Fruit fly (Drosophila melanogaster) whole organism, adult: ENCODE measurements around the gene CG3793.
A peak's percentile ranks its signal among the peaks of the same experiment; 100 is the strongest.

Source experiments
- CG11617 ChIP-seq: fragments of 200-800 bp; sonication (Bioruptor generic); optimal IDR thresholded peaks from 2 replicates; lab custom pipeline; 2017; ENCODE audit warnings: mild to moderate bottlenecking, missing biosample characterization, missing genetic modification reagents, missing genetic modification characterization
- CG12768 ChIP-seq: fragments of 200-800 bp; sonication (Bioruptor generic); optimal IDR thresholded peaks from 2 replicates; lab custom pipeline; 2017; ENCODE audit warnings: missing biosample characterization, missing genetic modification characterization, mild to moderate bottlenecking, moderate library complexity, missing genetic modification reagents
- CG14711 ChIP-seq: fragments of 200-800 bp; sonication (Bioruptor generic); optimal IDR thresholded peaks from 2 replicates; lab custom pipeline; 2018; ENCODE audit warnings: missing biosample characterization, mild to moderate bottlenecking, missing genetic modification characterization, moderate library complexity
- CG1620 ChIP-seq: fragments of 200-800 bp; sonication (Bioruptor generic); optimal IDR thresholded peaks from 2 replicates; lab custom pipeline; 2016; ENCODE audit warnings: missing biosample characterization, missing genetic modification characterization
- CG33017 ChIP-seq: fragments of 200-800 bp; sonication (Bioruptor generic); optimal IDR thresholded peaks from 2 replicates; lab custom pipeline; 2018; ENCODE audit warnings: missing biosample characterization, mild to moderate bottlenecking, missing genetic modification characterization, moderate library complexity
- CG5204 ChIP-seq: fragments of 200-800 bp; sonication (Bioruptor generic); optimal IDR thresholded peaks from 2 replicates; lab custom pipeline; 2016; ENCODE audit warnings: missing biosample characterization, missing genetic modification characterization
- CG7045 ChIP-seq: fragments of 200-800 bp; sonication (Bioruptor generic); optimal IDR thresholded peaks from 2 replicates; lab custom pipeline; 2017; ENCODE audit warnings: missing biosample characterization, mild to moderate bottlenecking, missing genetic modification characterization
- CG7101 ChIP-seq: fragments of 200-800 bp; sonication (Bioruptor generic); optimal IDR thresholded peaks from 2 replicates; lab custom pipeline; 2018; ENCODE audit warnings: missing biosample characterization, mild to moderate bottlenecking, missing genetic modification characterization, moderate library complexity
- Clk ChIP-seq: fragments of 200-800 bp; sonication (Bioruptor generic); optimal IDR thresholded peaks from 2 replicates; lab custom pipeline; 2017; ENCODE audit warnings: missing biosample characterization, missing genetic modification characterization
- Crg-1 ChIP-seq: fragments of 200-800 bp; sonication (Bioruptor generic); optimal IDR thresholded peaks from 2 replicates; lab custom pipeline; 2016; ENCODE audit warnings: missing biosample characterization, missing genetic modification characterization
- Hr96 ChIP-seq: fragments of 200-800 bp; sonication (Bioruptor generic); optimal IDR thresholded peaks from 2 replicates; lab custom pipeline; 2016; ENCODE audit warnings: missing biosample characterization, missing genetic modification characterization
- Mnt ChIP-seq: fragments of 200-800 bp; sonication (Bioruptor generic); optimal IDR thresholded peaks from 2 replicates; lab custom pipeline; 2016; ENCODE audit warnings: missing biosample characterization, mild to moderate bottlenecking, missing genetic modification characterization
- bab1 ChIP-seq: fragments of 200-800 bp; sonication (Bioruptor generic); optimal IDR thresholded peaks from 3 replicates; lab custom pipeline; 2019; ENCODE audit warnings: missing biosample characterization, mild to moderate bottlenecking, missing genetic modification characterization, moderate library complexity
- cic ChIP-seq: fragments of 200-800 bp; sonication (Bioruptor generic); optimal IDR thresholded peaks from 2 replicates; lab custom pipeline; 2017; ENCODE audit warnings: missing biosample characterization, mild to moderate bottlenecking, missing genetic modification characterization, moderate library complexity
- cnc ChIP-seq, 2 experiments: fragments of >200 bp; optimal IDR thresholded peaks; 2 replicates each; lab custom pipeline; 2017
- kay ChIP-seq: fragments of 200-800 bp; sonication (Bioruptor generic); peaks from one replicate; lab custom pipeline; 2016; ENCODE audit warnings: missing biosample characterization, missing genetic modification characterization, borderline replicate concordance
- ovo ChIP-seq: fragments of 200-800 bp; sonication (Bioruptor generic); optimal IDR thresholded peaks from 2 replicates; lab custom pipeline; 2016; ENCODE audit warnings: missing biosample characterization, missing genetic modification characterization
- pad ChIP-seq: fragments of 200-800 bp; sonication (Bioruptor generic); optimal IDR thresholded peaks from 3 replicates; lab custom pipeline; 2017; ENCODE audit warnings: missing biosample characterization, missing genetic modification characterization, mild to moderate bottlenecking, moderate library complexity, missing genetic modification reagents
- tj ChIP-seq: fragments of 200-800 bp; sonication (Bioruptor generic); optimal IDR thresholded peaks from 3 replicates; lab custom pipeline; 2017; ENCODE audit warnings: missing biosample characterization, mild to moderate bottlenecking, missing genetic modification characterization, moderate library complexity
- toe ChIP-seq: fragments of 200-800 bp; sonication (Bioruptor generic); optimal IDR thresholded peaks from 2 replicates; lab custom pipeline; 2016; ENCODE audit warnings: missing biosample characterization, missing genetic modification characterization

CG3793 gene

dm6 chr2L:15745036-15745854 is 18.8 kb upstream of the CG3793 start:
- no peak for TF ChIP-seq CG14711 (tag; lab: Kevin White, UChicago)
- no peak for TF ChIP-seq Mnt (GFP tag; lab: Kevin White, UChicago)
- TF ChIP-seq kay, result peak; percentile 74
- TF ChIP-seq CG5204 (GFP tag; lab: Kevin White, UChicago), result no peak
- peak; percentile 99 for TF ChIP-seq pad (GFP tag; lab: Kevin White, UChicago)

DNA sequence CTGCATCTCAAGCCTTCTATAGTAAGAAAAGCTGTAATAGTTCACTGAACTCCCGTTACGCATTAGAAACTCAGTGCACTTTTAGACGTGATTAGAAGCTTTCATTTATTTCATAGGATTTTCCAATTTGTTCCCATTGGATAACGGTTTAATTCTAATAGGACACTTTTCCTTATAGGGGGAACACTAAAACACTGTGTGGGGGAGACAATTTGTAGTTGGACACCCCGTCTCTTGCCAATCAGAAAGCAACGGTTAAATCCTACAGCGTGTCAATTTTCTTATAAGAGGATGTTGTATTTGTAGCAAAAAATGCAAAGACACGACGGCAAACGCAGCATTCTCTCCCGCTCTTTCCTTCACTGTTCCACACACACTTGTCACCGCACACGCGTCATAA is 18.0 kb upstream of the CG3793 start:
- TF ChIP-seq CG11617 (no peak), CG1620 (GFP tag; lab: Kevin White, UChicago) (no peak), bab1 (no peak), Mnt (GFP tag; lab: Kevin White, UChicago) (no peak), ovo (no peak), pad (GFP tag; lab: Kevin White, UChicago) (no peak), CG7045 (GFP tag; lab: Kevin White, UChicago) (no peak), Hr96 (GFP tag; lab: Kevin White, UChicago) (no peak)

- TF ChIP-seq CG12768 (GFP tag; lab: Kevin White, UChicago), result peak; percentile 68
- TF ChIP-seq CG11617, result peak; percentile 89
- TF ChIP-seq cnc (optimal IDR thresholded peaks at IDR 0.05; lab: Kevin White, UChicago), result no peak
- TF ChIP-seq tj, result peak; percentile 54
- no peak for TF ChIP-seq cic
- peak; percentile 42 for TF ChIP-seq CG5204 (GFP tag; lab: Kevin White, UChicago)
- peak; percentile 21 for TF ChIP-seq ovo
- peak; percentile 88 for TF ChIP-seq CG7101
- peak; percentile 19 for TF ChIP-seq Clk (GFP tag; lab: Kevin White, UChicago)
- TF ChIP-seq CG33017 (tag; lab: Kevin White, UChicago), result peak; percentile 73
- TF ChIP-seq CG1620 (GFP tag; lab: Kevin White, UChicago), result no peak
- peak; percentile 87 for TF ChIP-seq CG7045 (GFP tag; lab: Kevin White, UChicago)
- TF ChIP-seq pad (GFP tag; lab: Kevin White, UChicago), result peak; percentile 52
- peak; percentile 50 for TF ChIP-seq Crg-1
- peak; percentile 15 for TF ChIP-seq Hr96 (GFP tag; lab: Kevin White, UChicago)
- peak; percentile 36 for TF ChIP-seq toe (GFP tag; lab: Kevin White, UChicago)
- peak; percentile 12 for TF ChIP-seq kay
- peak; percentile 86 for TF ChIP-seq bab1
- peak; percentile 9 for TF ChIP-seq Mnt (GFP tag; lab: Kevin White, UChicago)
- peak; percentile 81 for TF ChIP-seq CG14711 (tag; lab: Kevin White, UChicago)
Measured at dm6 chr2L:15746600-15747393, 17.2 kb upstream of the CG3793 start.

DNA sequence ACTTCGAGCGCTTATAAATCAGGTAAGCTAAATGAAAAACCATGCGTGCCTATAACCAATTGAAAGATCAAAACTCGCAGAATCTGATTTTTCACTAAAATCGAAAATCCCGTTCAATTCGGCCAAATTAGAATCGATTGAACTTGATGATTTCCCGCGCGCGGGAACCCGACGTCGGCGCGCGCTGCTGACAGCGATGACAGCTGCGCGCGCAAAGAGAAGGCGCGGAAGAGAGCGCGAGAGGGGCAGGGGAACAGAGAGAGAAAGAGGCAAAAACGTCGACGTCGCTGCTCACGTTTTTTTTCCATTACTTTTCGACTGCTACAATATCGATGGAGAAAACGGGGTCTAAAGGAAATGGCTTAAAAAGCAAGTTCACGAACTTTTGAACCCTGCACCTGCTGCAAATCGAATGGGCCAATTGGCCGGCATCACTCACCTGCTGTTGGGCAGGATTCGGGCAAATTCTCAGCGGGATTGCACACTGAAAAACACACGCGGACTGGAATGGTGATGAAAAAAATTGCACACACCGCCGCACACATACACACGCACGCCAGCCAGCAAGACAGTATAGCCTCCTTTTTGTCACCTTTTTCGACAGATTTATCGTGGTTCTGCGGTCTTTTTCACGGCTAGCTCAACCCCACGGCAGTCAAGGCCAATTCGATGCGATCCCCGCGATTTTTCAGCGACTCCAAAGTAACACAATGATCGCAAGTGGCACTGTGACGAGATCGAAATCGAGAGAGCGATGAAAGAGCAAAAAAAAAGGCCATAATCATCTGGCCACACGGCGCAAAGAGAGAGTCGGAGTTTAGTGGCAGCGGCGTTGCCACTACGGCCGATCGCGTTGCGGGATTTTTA is 16.4 kb upstream of the CG3793 start, which contains the start of gene CycE:
Gene CycE, minus strand, starts transcription at position 757 of the 867 bp plus-strand sequence.
- peak; percentile 0 for TF ChIP-seq bab1
- TF ChIP-seq CG33017 (tag; lab: Kevin White, UChicago), result no peak
- peak; percentile 5 for TF ChIP-seq CG12768 (GFP tag; lab: Kevin White, UChicago)

dm6 chr2L:15748261-15748553 is 15.8 kb upstream of the CG3793 start:
- no peak for TF ChIP-seq CG7101

DNA sequence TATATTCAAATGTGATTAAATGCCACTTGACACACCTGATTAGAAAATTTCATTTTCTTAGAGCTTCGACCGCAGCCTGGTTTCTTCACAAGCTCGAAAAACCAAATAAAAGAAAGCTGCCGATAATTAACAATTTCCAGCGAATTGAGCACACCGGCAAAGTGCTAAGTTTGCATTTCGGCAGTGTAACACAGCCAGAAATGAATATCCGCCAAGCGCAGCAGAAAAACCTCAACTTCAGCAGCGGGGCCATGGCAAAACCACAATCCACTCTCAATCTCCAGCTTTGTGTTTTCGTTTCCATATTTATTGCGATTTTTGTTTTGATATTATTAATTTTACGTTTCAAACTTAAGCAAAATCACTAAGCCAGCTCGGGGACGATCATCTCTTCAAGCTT is 14.7 kb upstream of the CG3793 start:
- TF ChIP-seq bab1, result peak; percentile 35
- TF ChIP-seq tj, result peak; percentile 99
- no peak for TF ChIP-seq CG1620 (GFP tag; lab: Kevin White, UChicago)
- no peak for TF ChIP-seq toe (GFP tag; lab: Kevin White, UChicago)
